Worm (Caenorhabditis elegans): ENCODE measurements around the gene K01G5.10.

The K01G5.10 gene

ce11 chrIII:10734511-10735233, 23.6 kb downstream of the K01G5.10 start:
- TF ChIP-seq lin-14 (GFP tag; optimal IDR thresholded peaks at IDR 0.05): peak; percentile 39
- no peak for TF ChIP-seq fos-1 (tag; optimal IDR thresholded peaks at IDR 0.05)
- no peak for TF ChIP-seq efl-1 (optimal IDR thresholded peaks at IDR 0.05)
- peak in 1 of 2 experiments; percentile 47 for TF ChIP-seq efl-1 (GFP tag; optimal IDR thresholded peaks at IDR 0.05 in 1 of 2)
- TF ChIP-seq nhr-77 (tag; optimal IDR thresholded peaks at IDR 0.05): peak; percentile 28
- TF ChIP-seq nhr-71 (tag; optimal IDR thresholded peaks at IDR 0.05): no peak
- TF ChIP-seq tbx-2 (tag; optimal IDR thresholded peaks at IDR 0.05): peak; percentile 2
- TF ChIP-seq skn-1 (tag; optimal IDR thresholded peaks at IDR 0.05): peak; percentile 13

ce11 chrIII:10733300-10733699, 25.0 kb downstream of the K01G5.10 start:
- TF ChIP-seq snpc-4 (tag; optimal IDR thresholded peaks at IDR 0.05) (peak; percentile 1), unc-30 (tag; optimal IDR thresholded peaks at IDR 0.05) (no peak)

ce11 chrIII:10730510-10730909, 27.8 kb downstream of the K01G5.10 start, which contains the start of gene tat-3:
tat-3 (minus strand) TSS chrIII:10730705.
- TF ChIP-seq hlh-17 (GFP tag; optimal IDR thresholded peaks at IDR 0.05; ENCODE audit: borderline replicate concordance) (no peak), fkh-4 (tag; optimal IDR thresholded peaks at IDR 0.05; ENCODE audit: borderline replicate concordance) (no peak), mab-9 (GFP tag; IDR thresholded peaks at IDR 0.05) (no peak), nhr-237 (tag; optimal IDR thresholded peaks at IDR 0.05) (no peak), dsc-1 (tag; optimal IDR thresholded peaks at IDR 0.05) (no peak), egl-13 (tag; optimal IDR thresholded peaks at IDR 0.05) (no peak), ceh-82 (tag; optimal IDR thresholded peaks at IDR 0.05) (no peak), C34B4.2 (tag; optimal IDR thresholded peaks at IDR 0.05) (no peak), ceh-8 (GFP tag; optimal IDR thresholded peaks at IDR 0.05) (no peak), unc-130 (tag; optimal IDR thresholded peaks at IDR 0.05) (no peak), rnt-1 (tag; optimal IDR thresholded peaks at IDR 0.05) (no peak), nhr-11 (tag; optimal IDR thresholded peaks at IDR 0.05) (no peak), pqm-1 (tag; optimal IDR thresholded peaks at IDR 0.05) (no peak), snu-23 (GFP tag; optimal IDR thresholded peaks at IDR 0.05) (no peak), lin-14 (GFP tag; optimal IDR thresholded peaks at IDR 0.05) (no peak)

ce11 chrIII:10721056-10721455, 37.3 kb downstream of the K01G5.10 start:
- TF ChIP-seq efl-3 (GFP tag; optimal IDR thresholded peaks at IDR 0.05) (no peak), efl-1 (optimal IDR thresholded peaks at IDR 0.05) (peak; percentile 33 to 37), efl-1 (GFP tag; optimal IDR thresholded peaks at IDR 0.05 in 1 of 2) (peak; percentile 72 to 88), pax-3 (tag; optimal IDR thresholded peaks at IDR 0.05) (no peak), sup-37 (GFP tag; optimal IDR thresholded peaks at IDR 0.05) (no peak), lin-35 (GFP tag; optimal IDR thresholded peaks at IDR 0.05) (peak; percentile 3 to 27), alr-1 (tag; optimal IDR thresholded peaks at IDR 0.05; ENCODE audit: borderline replicate concordance) (no peak), dpl-1 (GFP tag; optimal IDR thresholded peaks at IDR 0.05) (peak in 2 of 3 experiments; percentile 36 to 66), lin-13 (GFP tag; optimal IDR thresholded peaks at IDR 0.05) (no peak)

ce11 chrIII:10720170-10720569, 38.2 kb downstream of the K01G5.10 start:
- TF ChIP-seq nhr-84 (tag; optimal IDR thresholded peaks at IDR 0.05): no peak
- TF ChIP-seq ceh-63 (GFP tag; optimal IDR thresholded peaks at IDR 0.05): no peak
- peak; percentile 55 for TF ChIP-seq nhr-237 (tag; optimal IDR thresholded peaks at IDR 0.05)
- TF ChIP-seq nhr-85 (tag): peak; percentile 96
- peak; percentile 93 for TF ChIP-seq nhr-19 (GFP tag; conservative IDR thresholded peaks at IDR 0.05)
- TF ChIP-seq C04F5.9 (tag; optimal IDR thresholded peaks at IDR 0.05): peak; percentile 9
- TF ChIP-seq ceh-8 (GFP tag; optimal IDR thresholded peaks at IDR 0.05): peak; percentile 5
- no peak for TF ChIP-seq hpl-2 (GFP tag; optimal IDR thresholded peaks at IDR 0.05)
- TF ChIP-seq hlh-4 (tag; optimal IDR thresholded peaks at IDR 0.05): no peak
- TF ChIP-seq lin-39 (tag; optimal IDR thresholded peaks at IDR 0.05): peak; percentile 70
- peak; percentile 79 for TF ChIP-seq elt-2 (tag; optimal IDR thresholded peaks at IDR 0.05)
- TF ChIP-seq C16A3.4 (tag; optimal IDR thresholded peaks at IDR 0.05): peak; percentile 68
- TF ChIP-seq efl-1 (optimal IDR thresholded peaks at IDR 0.05): peak; percentile 76 to 87
- peak; percentile 70 to 94 for TF ChIP-seq efl-1 (GFP tag; optimal IDR thresholded peaks at IDR 0.05 in 1 of 2)
- peak in 1 of 2 experiments; percentile 84 for TF ChIP-seq mdl-1 (tag; optimal IDR thresholded peaks at IDR 0.05)
- TF ChIP-seq egl-27 (tag; optimal IDR thresholded peaks at IDR 0.05): peak in 1 of 2 experiments; percentile 28
- peak; percentile 92 for TF ChIP-seq C34B4.2 (tag; optimal IDR thresholded peaks at IDR 0.05)
- peak; percentile 50 for TF ChIP-seq nhr-76 (tag; optimal IDR thresholded peaks at IDR 0.05)
- TF ChIP-seq fkh-10 (GFP tag; optimal IDR thresholded peaks at IDR 0.05): peak; percentile 11
